Worm (Caenorhabditis elegans): ENCODE data around the gene K08H10.10.

Gene K08H10.10

ce11 chrV:9964152-9964785 lies 36.6 kb upstream of the K08H10.10 start:
- TF ChIP-seq hmg-4 (GFP tag; optimal IDR thresholded peaks at IDR 0.05) (peak; percentile 31), aly-1 (tag; optimal IDR thresholded peaks at IDR 0.05) (no peak)

- TF ChIP-seq ceh-36 (tag; optimal IDR thresholded peaks at IDR 0.05) (no peak), aly-1 (tag; optimal IDR thresholded peaks at IDR 0.05) (no peak)
Observed at ce11 chrV:9965891-9966290, 35.0 kb upstream of the K08H10.10 start.

- TF ChIP-seq tbx-11 (GFP tag; IDR thresholded peaks at IDR 0.05) (peak; percentile 94), ets-7 (tag; optimal IDR thresholded peaks at IDR 0.05) (peak; percentile 86), hmbx-1 (tag; optimal IDR thresholded peaks at IDR 0.05) (peak; percentile 82), flt-1 (GFP tag; IDR thresholded peaks at IDR 0.05) (peak; percentile 90), ceh-13 (GFP tag; optimal IDR thresholded peaks at IDR 0.05) (peak; percentile 86), ceh-36 (tag; optimal IDR thresholded peaks at IDR 0.05) (peak; percentile 92), tbx-37 (GFP tag; conservative IDR thresholded peaks at IDR 0.05) (peak; percentile 90), hnd-1 (tag; optimal IDR thresholded peaks at IDR 0.05) (peak; percentile 87), aly-1 (tag; optimal IDR thresholded peaks at IDR 0.05) (peak; percentile 89), F13C5.2 (tag; optimal IDR thresholded peaks at IDR 0.05) (peak; percentile 94), B0310.2 (tag; optimal IDR thresholded peaks at IDR 0.05) (peak; percentile 90), scrt-1 (GFP tag; IDR thresholded peaks at IDR 0.05) (peak; percentile 97), hmg-4 (GFP tag; optimal IDR thresholded peaks at IDR 0.05) (peak; percentile 94), pes-1 (GFP tag; IDR thresholded peaks at IDR 0.05) (peak; percentile 95), sea-1 (GFP tag; conservative IDR thresholded peaks at IDR 0.05) (peak; percentile 96), tra-4 (tag; optimal IDR thresholded peaks at IDR 0.05) (peak; percentile 76), ama-1 (optimal IDR thresholded peaks at IDR 0.05) (no peak)
Observed at ce11 chrV:9970119-9970518, 30.7 kb upstream of the K08H10.10 start.

ce11 chrV:9974264-9974663 lies 26.6 kb upstream of the K08H10.10 start:
- TF ChIP-seq F13C5.2 (tag; optimal IDR thresholded peaks at IDR 0.05) (no peak), B0310.2 (tag; optimal IDR thresholded peaks at IDR 0.05) (no peak), pes-1 (GFP tag; IDR thresholded peaks at IDR 0.05) (no peak), ama-1 (optimal IDR thresholded peaks at IDR 0.05) (no peak), hmg-4 (GFP tag; optimal IDR thresholded peaks at IDR 0.05) (no peak), flt-1 (GFP tag; IDR thresholded peaks at IDR 0.05) (no peak), hnd-1 (tag; optimal IDR thresholded peaks at IDR 0.05) (no peak), ceh-13 (GFP tag; optimal IDR thresholded peaks at IDR 0.05) (no peak), sea-1 (GFP tag; conservative IDR thresholded peaks at IDR 0.05) (no peak), tbx-11 (GFP tag; IDR thresholded peaks at IDR 0.05) (no peak), hmbx-1 (tag; optimal IDR thresholded peaks at IDR 0.05) (no peak), scrt-1 (GFP tag; IDR thresholded peaks at IDR 0.05) (no peak), ets-7 (tag; optimal IDR thresholded peaks at IDR 0.05) (no peak), tbx-37 (GFP tag; conservative IDR thresholded peaks at IDR 0.05) (no peak), ceh-36 (tag; optimal IDR thresholded peaks at IDR 0.05) (no peak)

- no peak for TF ChIP-seq hnd-1 (tag; optimal IDR thresholded peaks at IDR 0.05)
- no peak for TF ChIP-seq B0310.2 (tag; optimal IDR thresholded peaks at IDR 0.05)
- no peak for TF ChIP-seq tra-4 (tag; optimal IDR thresholded peaks at IDR 0.05)
- TF ChIP-seq ama-1 (optimal IDR thresholded peaks at IDR 0.05): no peak
- no peak for TF ChIP-seq ets-7 (tag; optimal IDR thresholded peaks at IDR 0.05)
- TF ChIP-seq F13C5.2 (tag; optimal IDR thresholded peaks at IDR 0.05): no peak
- TF ChIP-seq pes-1 (GFP tag; IDR thresholded peaks at IDR 0.05): no peak
- no peak for TF ChIP-seq scrt-1 (GFP tag; IDR thresholded peaks at IDR 0.05)
- TF ChIP-seq ceh-13 (GFP tag; optimal IDR thresholded peaks at IDR 0.05): no peak
- no peak for TF ChIP-seq tbx-11 (GFP tag; IDR thresholded peaks at IDR 0.05)
- no peak for TF ChIP-seq ceh-36 (tag; optimal IDR thresholded peaks at IDR 0.05)
Observed at ce11 chrV:9976138-9976537, 24.7 kb upstream of the K08H10.10 start, which contains the start of gene unc-41. Gene unc-41 (minus strand): TSS chrV:9976238.

- TF ChIP-seq hmg-4 (GFP tag; optimal IDR thresholded peaks at IDR 0.05): no peak
- TF ChIP-seq sea-1 (GFP tag; conservative IDR thresholded peaks at IDR 0.05): no peak
- no peak for TF ChIP-seq ceh-13 (GFP tag; optimal IDR thresholded peaks at IDR 0.05)
- no peak for TF ChIP-seq ama-1 (optimal IDR thresholded peaks at IDR 0.05)
- TF ChIP-seq tbx-37 (GFP tag; conservative IDR thresholded peaks at IDR 0.05): no peak
- no peak for TF ChIP-seq pes-1 (GFP tag; IDR thresholded peaks at IDR 0.05)
- no peak for TF ChIP-seq ceh-36 (tag; optimal IDR thresholded peaks at IDR 0.05)
- TF ChIP-seq F13C5.2 (tag; optimal IDR thresholded peaks at IDR 0.05): no peak
- no peak for TF ChIP-seq flt-1 (GFP tag; IDR thresholded peaks at IDR 0.05)
- no peak for TF ChIP-seq hmbx-1 (tag; optimal IDR thresholded peaks at IDR 0.05)
- TF ChIP-seq B0310.2 (tag; optimal IDR thresholded peaks at IDR 0.05): no peak
- TF ChIP-seq hnd-1 (tag; optimal IDR thresholded peaks at IDR 0.05): no peak
- no peak for TF ChIP-seq scrt-1 (GFP tag; IDR thresholded peaks at IDR 0.05)
Observed at ce11 chrV:9977211-9977610, 23.6 kb upstream of the K08H10.10 start.

ce11 chrV:9978425-9978824 lies 22.4 kb upstream of the K08H10.10 start:
- TF ChIP-seq sea-1 (GFP tag; conservative IDR thresholded peaks at IDR 0.05) (no peak), ceh-36 (tag; optimal IDR thresholded peaks at IDR 0.05) (no peak), hmg-4 (GFP tag; optimal IDR thresholded peaks at IDR 0.05) (peak; percentile 22), scrt-1 (GFP tag; IDR thresholded peaks at IDR 0.05) (no peak), hnd-1 (tag; optimal IDR thresholded peaks at IDR 0.05) (no peak)

- peak; percentile 31; the same call in 1 of the 2 replicates for TF ChIP-seq tbx-37 (GFP tag; conservative IDR thresholded peaks at IDR 0.05)
- peak; percentile 39 for TF ChIP-seq ceh-36 (tag; optimal IDR thresholded peaks at IDR 0.05)
- peak; percentile 21 for TF ChIP-seq F13C5.2 (tag; optimal IDR thresholded peaks at IDR 0.05)
- TF ChIP-seq sea-1 (GFP tag; conservative IDR thresholded peaks at IDR 0.05): 0 out of 2 replicates have a peak, but pooled peaks have one; percentile 46
Observed at ce11 chrV:9980731-9981483, 20.0 kb upstream of the K08H10.10 start, which contains the start of the genes ruvb-1 and tofu-1. Gene ruvb-1 (minus strand): TSS chrV:9980802. Gene tofu-1 (plus strand): TSS chrV:9981147.
